Fruit fly (Drosophila melanogaster): Measurements from ENCODE around the gene Cpr72Ea.

Gene Cpr72Ea

DNA sequence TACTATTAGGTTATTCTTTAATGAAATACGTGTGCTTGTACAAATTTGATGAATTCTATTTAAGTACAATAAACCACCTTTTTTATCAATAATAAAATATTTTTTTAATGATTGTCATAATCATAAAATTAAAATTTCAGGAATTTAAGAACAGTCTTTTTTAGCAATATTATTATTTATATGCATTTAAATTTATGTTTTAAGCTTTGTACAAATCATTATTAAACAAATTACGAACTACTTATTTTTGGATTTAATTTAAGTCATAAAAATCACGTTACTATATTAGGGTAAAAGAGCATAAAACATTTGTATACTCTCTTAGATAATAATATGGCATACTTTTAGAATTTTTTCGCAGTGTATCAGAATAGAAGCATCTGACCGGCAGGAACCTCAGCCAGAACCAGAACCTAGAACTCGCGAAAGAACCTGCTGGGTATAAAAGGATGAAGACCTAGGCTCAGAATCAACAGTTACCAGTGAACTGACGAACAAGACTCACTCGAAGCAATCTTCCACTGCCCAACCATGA, at the start of gene Cpr72Ea:
Cpr72Ea (plus strand) TSS at position 485 of the 535 bp plus-strand sequence.
- no peak for TF ChIP-seq CG9705 (GFP tag; optimal IDR thresholded peaks at IDR 0.05)

DNA sequence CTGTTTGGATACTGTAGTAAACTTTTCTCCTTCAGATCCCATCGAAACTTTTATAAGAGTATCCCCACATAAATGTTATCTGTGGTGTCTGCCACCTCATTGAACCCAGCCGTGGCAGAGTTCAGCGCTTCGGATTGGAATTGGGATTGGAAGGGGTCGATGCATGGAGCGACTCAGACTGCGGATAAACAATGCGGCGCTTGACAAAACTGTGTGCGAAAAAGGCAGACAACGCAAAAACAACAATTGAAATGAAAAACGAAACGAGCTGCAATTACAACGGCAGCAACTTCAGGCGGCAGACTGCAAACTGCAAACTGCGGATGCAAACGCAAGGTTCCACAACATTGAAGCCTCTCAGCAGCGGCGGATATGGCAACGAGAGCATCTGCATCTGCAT, 48.4 kb upstream of the Cpr72Ea start, which contains the start of gene CG13062:
CG13062 (plus strand) TSS at position 301 of the 400 bp plus-strand sequence.
- TF ChIP-seq N (GFP tag; optimal IDR thresholded peaks at IDR 0.05) (no peak), sage (GFP tag; optimal IDR thresholded peaks at IDR 0.05) (no peak), foxo (GFP tag; optimal IDR thresholded peaks at IDR 0.05) (no peak), CG9705 (GFP tag; optimal IDR thresholded peaks at IDR 0.05) (no peak), woc (GFP tag; optimal IDR thresholded peaks at IDR 0.05) (no peak), OdsH (GFP tag; optimal IDR thresholded peaks at IDR 0.05) (no peak), brk (GFP tag; optimal IDR thresholded peaks at IDR 0.05) (no peak)

dm6 chr3L:16317724-16318123, 44.7 kb upstream of the Cpr72Ea start, which contains the start of gene Nplp3:
Nplp3 (plus strand) TSS chr3L:16318024.
- TF ChIP-seq Vsx2 (GFP tag; optimal IDR thresholded peaks at IDR 0.05; ENCODE audit: partially characterized antibody) (no peak), Mio (GFP tag; optimal IDR thresholded peaks at IDR 0.05) (no peak), sv (GFP tag; optimal IDR thresholded peaks at IDR 0.05) (no peak), h (GFP tag; optimal IDR thresholded peaks at IDR 0.05) (no peak)

DNA sequence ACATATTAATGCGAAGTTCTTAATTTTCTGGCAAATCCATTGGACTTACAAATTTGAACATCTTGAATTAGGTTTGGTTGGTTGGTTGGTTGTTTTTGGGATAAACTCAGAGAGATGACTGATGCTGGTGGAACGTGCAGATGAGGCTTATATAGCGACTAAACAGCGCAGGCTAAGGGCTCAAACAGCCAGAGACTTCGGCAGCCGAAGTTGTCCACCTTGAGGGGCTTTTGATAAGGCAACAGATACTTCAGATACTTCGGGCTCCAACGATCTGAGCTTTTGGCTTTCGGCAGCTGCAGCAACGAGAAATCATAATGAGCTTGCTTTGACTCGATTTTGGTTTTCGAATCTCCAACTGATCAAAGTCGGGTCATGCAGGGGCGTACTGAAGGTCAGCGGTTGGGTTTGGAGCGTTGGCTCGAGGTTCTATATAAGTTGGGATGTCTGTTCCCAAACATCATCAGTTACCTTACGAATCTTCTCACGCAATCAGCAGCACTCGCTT, 43.0 kb upstream of the Cpr72Ea start, which contains the start of the genes CG13041 and CG13060:
CG13041 (minus strand) TSS at position 128 of the 508 bp plus-strand sequence.
CG13060 (plus strand) TSS at position 458 of the 508 bp plus-strand sequence.
- TF ChIP-seq Dfd (GFP tag; optimal IDR thresholded peaks at IDR 0.05) (no peak), Hr83 (GFP tag; optimal IDR thresholded peaks at IDR 0.05; ENCODE audit: poor library complexity, severe bottlenecking) (no peak), CrebA (GFP tag; optimal IDR thresholded peaks at IDR 0.05; ENCODE audit: borderline replicate concordance) (no peak), jim (GFP tag; optimal IDR thresholded peaks at IDR 0.05) (no peak)

DNA sequence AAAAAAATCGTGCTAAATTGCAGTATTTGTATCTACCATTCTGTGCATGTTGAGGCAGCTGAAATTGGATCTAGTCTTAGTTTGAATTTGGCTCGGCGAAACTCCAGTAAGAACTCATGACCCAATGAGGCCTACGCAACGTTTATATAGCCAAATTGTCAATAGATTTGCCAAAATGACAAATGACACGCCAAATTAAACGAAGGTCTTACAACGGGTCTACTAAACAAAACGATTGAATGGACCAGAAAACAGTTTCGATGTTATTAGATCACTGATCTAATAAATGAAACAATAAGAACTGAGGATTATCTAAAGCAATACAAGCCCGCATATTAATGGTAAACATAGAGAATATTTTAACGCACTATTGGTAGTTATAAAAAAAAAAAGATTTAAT, 41.2 kb upstream of the Cpr72Ea start, which contains the start of gene CG42718:
CG42718 (minus strand) TSS at position 101 of the 400 bp plus-strand sequence.
- TF ChIP-seq CG9705 (GFP tag; optimal IDR thresholded peaks at IDR 0.05) = no peak
- no peak for TF ChIP-seq fru (GFP tag; optimal IDR thresholded peaks at IDR 0.05)
- TF ChIP-seq Vsx2 (GFP tag; optimal IDR thresholded peaks at IDR 0.05; ENCODE audit: partially characterized antibody) = no peak
- no peak for TF ChIP-seq foxo (GFP tag; optimal IDR thresholded peaks at IDR 0.05)
- no peak for TF ChIP-seq lola (GFP tag; optimal IDR thresholded peaks at IDR 0.05)
- TF ChIP-seq ey (GFP tag; optimal IDR thresholded peaks at IDR 0.05) = no peak
- TF ChIP-seq usp (GFP tag; optimal IDR thresholded peaks at IDR 0.05) = no peak
- TF ChIP-seq GATAd (GFP tag; optimal IDR thresholded peaks at IDR 0.05) = no peak
- no peak for TF ChIP-seq Hr78 (GFP tag; optimal IDR thresholded peaks at IDR 0.05)
- no peak for TF ChIP-seq dl (GFP tag; optimal IDR thresholded peaks at IDR 0.05; ENCODE audit: insufficient read depth in 1 of 2, partially characterized antibody in 2 of 2)
- TF ChIP-seq HLH106 (tag; optimal IDR thresholded peaks at IDR 0.05) = no peak

DNA sequence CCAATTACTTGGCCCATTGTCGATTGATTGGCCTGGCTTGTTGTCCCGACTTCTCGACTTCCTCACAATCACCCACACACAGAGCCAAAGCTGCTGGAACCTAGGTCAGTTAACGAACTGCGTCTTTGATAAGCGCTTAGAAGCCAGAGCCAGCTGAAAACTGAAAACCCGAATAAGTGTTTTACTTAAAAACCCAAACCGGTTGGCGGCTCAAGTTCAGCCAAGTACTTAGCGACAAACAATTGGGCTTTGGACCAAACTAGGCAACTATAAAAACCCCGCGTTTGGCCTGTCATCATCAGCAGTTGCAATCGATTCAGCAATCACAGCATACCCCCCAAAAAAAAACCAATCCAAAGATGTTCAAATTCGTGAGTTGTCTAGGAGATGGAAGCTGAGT, 39.0 kb upstream of the Cpr72Ea start, which contains the start of gene CG13059:
CG13059 (plus strand) TSS at position 301 of the 400 bp plus-strand sequence.
- TF ChIP-seq Myc (optimal IDR thresholded peaks at IDR 0.05) (no peak), Hr83 (GFP tag; optimal IDR thresholded peaks at IDR 0.05; ENCODE audit: poor library complexity, severe bottlenecking) (no peak), woc (GFP tag; optimal IDR thresholded peaks at IDR 0.05) (no peak), sv (GFP tag; optimal IDR thresholded peaks at IDR 0.05) (no peak), Rel (GFP tag; optimal IDR thresholded peaks at IDR 0.05) (no peak), Rel (tag; optimal IDR thresholded peaks at IDR 0.05) (no peak), Dif (GFP tag; optimal IDR thresholded peaks at IDR 0.05; ENCODE audit: partially characterized antibody) (no peak), Vsx2 (GFP tag; optimal IDR thresholded peaks at IDR 0.05; ENCODE audit: partially characterized antibody) (no peak), ey (GFP tag; optimal IDR thresholded peaks at IDR 0.05) (no peak), fru (GFP tag; optimal IDR thresholded peaks at IDR 0.05) (no peak), Hr78 (GFP tag; optimal IDR thresholded peaks at IDR 0.05) (no peak), tai (GFP tag; optimal IDR thresholded peaks at IDR 0.05) (no peak)
